Worm (Caenorhabditis elegans) whole organism, young adult: ENCODE results near the gene Y62E10A.6.
A peak's percentile ranks its signal among the peaks of the same experiment; 100 is the strongest.

Experiments
- B0336.3 ChIP-seq: fragments of 200-800 bp; sonication (Bioruptor generic); IDR thresholded peaks from 2 replicates; pipeline ENCODE4 v1.3.6; 2022; ENCODE audit warnings: missing genetic modification characterization, missing compliant biosample characterization
- F33H1.4 ChIP-seq: fragments of 200-800 bp; sonication (Bioruptor generic); IDR thresholded peaks from 2 replicates; pipeline ENCODE4 v1.3.6; 2022; ENCODE audit warnings: missing genetic modification reagents, missing genetic modification characterization, missing compliant biosample characterization
- F52B5.7 ChIP-seq: sonication (generic microtip); optimal IDR thresholded peaks from 2 replicates; lab custom pipeline; 2016; ENCODE audit warnings: mild to moderate bottlenecking, missing genetic modification characterization, missing compliant biosample characterization
- F55B11.4 ChIP-seq: sonication (generic microtip); optimal IDR thresholded peaks from 2 replicates; lab custom pipeline; 2016; ENCODE audit warnings: missing compliant biosample characterization, missing genetic modification characterization, borderline replicate concordance; ENCODE audit not compliant: insufficient read depth
- F57A8.1 ChIP-seq: fragments of 200-800 bp; sonication (Bioruptor generic); optimal IDR thresholded peaks from 2 replicates; lab custom pipeline; 2018; ENCODE audit warnings: mild to moderate bottlenecking, missing genetic modification characterization, moderate library complexity, missing compliant biosample characterization
- Y56A3A.18 ChIP-seq: fragments of 200-800 bp; sonication (Bioruptor generic); IDR thresholded peaks from 2 replicates; pipeline ENCODE4 v1.3.6; 2022; ENCODE audit warnings: missing genetic modification reagents, missing genetic modification characterization, missing compliant biosample characterization
- Y67H2A.10 ChIP-seq: fragments of 200-800 bp; sonication (Bioruptor generic); conservative IDR thresholded peaks from 2 replicates; pipeline ENCODE4 v1.3.6; 2022; ENCODE audit warnings: missing genetic modification reagents, missing genetic modification characterization, missing compliant biosample characterization
- Y79H2A.3 ChIP-seq: fragments of 200-800 bp; sonication (Bioruptor generic); conservative IDR thresholded peaks from 2 replicates; pipeline ENCODE4 v1.3.6; 2022; ENCODE audit warnings: missing genetic modification reagents, missing genetic modification characterization, missing compliant biosample characterization
- aptf-2 ChIP-seq: fragments of 200-800 bp; sonication (Bioruptor generic); conservative IDR thresholded peaks from 2 replicates; pipeline ENCODE4 v1.3.6; 2022; ENCODE audit warnings: missing genetic modification reagents, missing genetic modification characterization, missing compliant biosample characterization
- aptf-3 ChIP-seq: fragments of 200-800 bp; sonication (Bioruptor generic); IDR thresholded peaks from 2 replicates; pipeline ENCODE4 v1.3.6; 2022; ENCODE audit warnings: missing genetic modification characterization, missing compliant biosample characterization
- atf-7 ChIP-seq: sonication (generic microtip); optimal IDR thresholded peaks from 2 replicates; lab custom pipeline; 2017; ENCODE audit warnings: mild to moderate bottlenecking, missing genetic modification characterization, missing compliant biosample characterization
- attf-5 ChIP-seq: fragments of 200-800 bp; sonication (Bioruptor generic); optimal IDR thresholded peaks from 2 replicates; lab custom pipeline; 2018; ENCODE audit warnings: mild to moderate bottlenecking, missing genetic modification characterization, missing compliant biosample characterization
- cebp-1 ChIP-seq, 2 experiments: fragments of 200-800 bp in 1 of 2; sonication (Bioruptor generic) in 1 of 2; sonication (generic microtip) in 1 of 2; IDR thresholded peaks in 1 of 2; optimal IDR thresholded peaks in 1 of 2; 2 replicates each; pipeline versions ENCODE4 v1.3.6 to Lab custom; 2017 to 2022; ENCODE audit warnings: missing compliant biosample characterization in 2 of 2, missing genetic modification characterization in 2 of 2, mild to moderate bottlenecking in 1 of 2, missing genetic modification reagents in 1 of 2, moderate library complexity in 1 of 2
- chd-7 ChIP-seq: sonication (generic microtip); optimal IDR thresholded peaks from 2 replicates; lab custom pipeline; 2016; ENCODE audit warnings: mild to moderate bottlenecking, missing genetic modification characterization, moderate library complexity, missing compliant biosample characterization
- die-1 ChIP-seq: sonication (generic microtip); optimal IDR thresholded peaks from 2 replicates; lab custom pipeline; 2016; ENCODE audit warnings: missing genotype, mild to moderate bottlenecking, missing genetic modification characterization, missing compliant biosample characterization
- dox-1 ChIP-seq: fragments of 200-800 bp; sonication (Bioruptor generic); IDR thresholded peaks from 2 replicates; pipeline ENCODE4 v1.3.6; 2022; ENCODE audit warnings: missing genetic modification reagents, missing genetic modification characterization, missing compliant biosample characterization
- egrh-3 ChIP-seq: fragments of 200-800 bp; sonication (Bioruptor generic); IDR thresholded peaks from 2 replicates; pipeline ENCODE4 v1.3.6; 2022; ENCODE audit warnings: missing genetic modification reagents, missing genetic modification characterization, missing compliant biosample characterization
- him-1 ChIP-seq: sonication (generic microtip); optimal IDR thresholded peaks from 2 replicates; lab custom pipeline; 2016; ENCODE audit warnings: missing genotype, missing genetic modification reagents, missing genetic modification characterization, missing compliant biosample characterization
- hrde-1 ChIP-seq: sonication (generic microtip); optimal IDR thresholded peaks from 2 replicates; lab custom pipeline; 2016; ENCODE audit warnings: missing genetic modification characterization, mild to moderate bottlenecking, missing compliant biosample characterization, moderate library complexity, missing genotype, missing genetic modification reagents, borderline replicate concordance
- mes-4 ChIP-seq: sonication (generic microtip); optimal IDR thresholded peaks from 2 replicates; lab custom pipeline; 2016; ENCODE audit warnings: missing genotype, missing genetic modification characterization, missing compliant biosample characterization
- nfya-2 ChIP-seq: fragments of 200-800 bp; sonication (Bioruptor generic); IDR thresholded peaks from 2 replicates; pipeline ENCODE4 v1.3.6; 2022; ENCODE audit warnings: missing genetic modification reagents, missing genetic modification characterization, missing compliant biosample characterization
- nfyb-1 ChIP-seq: fragments of 200-800 bp; sonication (Bioruptor generic); IDR thresholded peaks from 2 replicates; pipeline ENCODE4 v1.3.6; 2022; ENCODE audit warnings: missing genetic modification reagents, missing genetic modification characterization, missing compliant biosample characterization
- nhr-80 ChIP-seq: sonication (generic microtip); optimal IDR thresholded peaks from 2 replicates; lab custom pipeline; 2016; ENCODE audit warnings: missing genetic modification characterization, missing compliant biosample characterization
- snpc-1.3 ChIP-seq: sonication (generic microtip); optimal IDR thresholded peaks from 2 replicates; lab custom pipeline; 2017; ENCODE audit warnings: missing genetic modification characterization, mild to moderate bottlenecking, missing compliant biosample characterization, antibody characterized with exemption, moderate library complexity, missing genotype, missing genetic modification reagents; ENCODE audit not compliant: insufficient read depth
- snpc-4 ChIP-seq, 5 experiments: fragments of 150-350 bp in 1 of 5; sonication (generic microtip) in 4 of 5; optimal IDR thresholded peaks; 2 replicates each; lab custom pipeline; 2014 to 2018; ENCODE audit warnings: missing genetic modification characterization in 5 of 5, missing biosample characterization in 3 of 5, antibody characterized with exemption in 2 of 5, mild to moderate bottlenecking in 2 of 5, missing compliant biosample characterization in 2 of 5, missing genotype in 2 of 5, moderate library complexity in 2 of 5, missing genetic modification reagents in 1 of 5
- unc-130 ChIP-seq: sonication (generic microtip); optimal IDR thresholded peaks from 2 replicates; lab custom pipeline; 2016; ENCODE audit warnings: missing genetic modification reagents, missing genetic modification characterization, missing compliant biosample characterization
- zfh-2 ChIP-seq: fragments of 200-800 bp; sonication (Bioruptor generic); conservative IDR thresholded peaks from 2 replicates; pipeline ENCODE4 v1.3.6; 2022; ENCODE audit warnings: missing genetic modification reagents, missing genetic modification characterization, missing compliant biosample characterization
- zim-3 ChIP-seq: sonication (generic microtip); optimal IDR thresholded peaks from 2 replicates; lab custom pipeline; 2017; ENCODE audit warnings: mild to moderate bottlenecking, missing genetic modification characterization, moderate library complexity, missing compliant biosample characterization
- ztf-26 ChIP-seq: sonication (generic microtip); optimal IDR thresholded peaks from 2 replicates; lab custom pipeline; 2017; ENCODE audit warnings: missing genetic modification characterization, missing compliant biosample characterization
- ztf-3 ChIP-seq: fragments of 200-800 bp; sonication (Bioruptor generic); optimal IDR thresholded peaks from 2 replicates; lab custom pipeline; 2018; ENCODE audit warnings: mild to moderate bottlenecking, missing genetic modification characterization, missing compliant biosample characterization

Gene Y62E10A.6

ce11 chrIV:13330547-13330946 is 41.3 kb upstream of the Y62E10A.6 start:
- TF ChIP-seq aptf-2 (no peak), Y56A3A.18 (GFP tag; lab: Robert Waterston, UW) (0 out of 2 replicates have a peak, but pooled peaks have one; percentile 43), zfh-2 (GFP tag; lab: Robert Waterston, UW) (0 out of 2 replicates have a peak, but pooled peaks have one; percentile 22)

ce11 chrIV:13331285-13331684 is 40.5 kb upstream of the Y62E10A.6 start, which contains the start of gene pqn-74:
Gene pqn-74 (minus strand): TSS chrIV:13331406.
- TF ChIP-seq ztf-3 (GFP tag; lab: Kevin White, UChicago) (no peak), F55B11.4 (tag; lab: Kevin White, UChicago) (no peak), snpc-1.3 (tag; lab: Kevin White, UChicago) (no peak), zfh-2 (GFP tag; lab: Robert Waterston, UW) (peak; percentile 69; the same call in 1 of the 2 replicates), chd-7 (tag; lab: Kevin White, UChicago) (no peak), F33H1.4 (no peak), egrh-3 (GFP tag; lab: Robert Waterston, UW) (peak; percentile 31; the same call in 1 of the 2 replicates), Y79H2A.3 (GFP tag; lab: Robert Waterston, UW) (no peak), F52B5.7 (tag; lab: Kevin White, UChicago) (peak; percentile 8)

- no peak for TF ChIP-seq aptf-3 (GFP tag; lab: Robert Waterston, UW)
- TF ChIP-seq hrde-1 (tag; lab: Kevin White, UChicago) = no peak
- peak; percentile 18 for TF ChIP-seq ztf-26
- TF ChIP-seq dox-1 (GFP tag; lab: Robert Waterston, UW) = 0 out of 2 replicates have a peak, but pooled peaks have one; percentile 41
- no peak for TF ChIP-seq unc-130 (GFP tag; lab: Kevin White, UChicago)
- peak; percentile 14 for TF ChIP-seq atf-7
- TF ChIP-seq nfyb-1 (GFP tag; lab: Robert Waterston, UW) = 0 out of 2 replicates have a peak, but pooled peaks have one; percentile 29
- peak; percentile 92 for TF ChIP-seq nhr-80 (tag; lab: Kevin White, UChicago)
- TF ChIP-seq him-1 (tag; lab: Kevin White, UChicago) = no peak
- no peak for TF ChIP-seq Y67H2A.10 (GFP tag; lab: Robert Waterston, UW)
- TF ChIP-seq B0336.3 (GFP tag; lab: Robert Waterston, UW) = peak; percentile 43; the same call in 1 of the 2 replicates
- no peak for TF ChIP-seq snpc-4 (GFP tag; optimal IDR thresholded peaks at IDR 0.05; lab: Kevin White, UChicago)
- peak in 1 of 4 experiments; percentile 2 for TF ChIP-seq snpc-4 (tag; optimal IDR thresholded peaks at IDR 0.05; lab: Kevin White, UChicago)
- no peak for TF ChIP-seq cebp-1 (GFP tag; IDR thresholded peaks at IDR 0.05; lab: Robert Waterston, UW)
- peak; percentile 60 for TF ChIP-seq cebp-1 (tag; optimal IDR thresholded peaks at IDR 0.05; lab: Kevin White, UChicago)
- no peak for TF ChIP-seq nfya-2
- no peak for TF ChIP-seq mes-4
- TF ChIP-seq attf-5 = peak; percentile 11
Observed at ce11 chrIV:13334287-13334686, 37.5 kb upstream of the Y62E10A.6 start.

ce11 chrIV:13342555-13342954 is 29.2 kb upstream of the Y62E10A.6 start, which contains the start of gene W02A2.5:
Gene W02A2.5 (plus strand): TSS chrIV:13342855.
- TF ChIP-seq die-1 (tag; lab: Kevin White, UChicago) = no peak
- TF ChIP-seq zim-3 (tag; lab: Kevin White, UChicago) = no peak

ce11 chrIV:13346078-13346477 is 25.7 kb upstream of the Y62E10A.6 start:
- TF ChIP-seq F57A8.1 (no peak), nhr-80 (tag; lab: Kevin White, UChicago) (peak; percentile 12)
